Worm (Caenorhabditis elegans) whole organism, mixed stage, embryonic: ENCODE data around the gene M04C3.1.

Experiments
- ces-1 ChIP-seq: fragments of 150-350 bp; optimal IDR thresholded peaks from 2 replicates; lab custom pipeline; 2014; ENCODE audit warnings: missing biosample characterization, missing genetic modification reagents, missing genetic modification characterization
- cnd-1 ChIP-seq: fragments of 200-800 bp; sonication (Bioruptor generic); optimal IDR thresholded peaks from 2 replicates; lab custom pipeline; 2018; ENCODE audit warnings: mild to moderate bottlenecking, missing genetic modification characterization, missing compliant biosample characterization
- elt-3 ChIP-seq: fragments of 150-350 bp; optimal IDR thresholded peaks from 2 replicates; lab custom pipeline; 2014; ENCODE audit warnings: missing biosample characterization, missing genetic modification characterization
- hlh-1 ChIP-seq: fragments of 150-350 bp; optimal IDR thresholded peaks from 2 replicates; lab custom pipeline; 2014; ENCODE audit warnings: missing biosample characterization, missing genetic modification reagents, missing genetic modification characterization
- lsy-2 ChIP-seq: fragments of 150-350 bp; optimal IDR thresholded peaks from 2 replicates; lab custom pipeline; 2014; ENCODE audit warnings: missing biosample characterization, missing genetic modification characterization
- mep-1 ChIP-seq: fragments of 150-350 bp; optimal IDR thresholded peaks from 2 replicates; lab custom pipeline; 2017; ENCODE audit warnings: missing biosample characterization, missing genetic modification reagents, missing genetic modification characterization, inconsistent platforms
- nhr-237 ChIP-seq: fragments of 150-350 bp; optimal IDR thresholded peaks from 2 replicates; lab custom pipeline; 2014; ENCODE audit warnings: missing biosample characterization, missing genetic modification characterization
- pha-4 ChIP-seq: fragments of 150-350 bp; optimal IDR thresholded peaks from 2 replicates; lab custom pipeline; 2018; ENCODE audit warnings: missing biosample characterization, missing genetic modification reagents, missing genetic modification characterization
- snpc-4 ChIP-seq: fragments of 150-350 bp; optimal IDR thresholded peaks from 2 replicates; lab custom pipeline; 2014; ENCODE audit warnings: missing biosample characterization, missing genetic modification characterization
- unc-62 ChIP-seq: fragments of 150-350 bp; optimal IDR thresholded peaks from 2 replicates; lab custom pipeline; 2014; ENCODE audit warnings: missing biosample characterization, missing genetic modification reagents, missing genetic modification characterization
- ztf-11 ChIP-seq: fragments of 150-350 bp; optimal IDR thresholded peaks from 2 replicates; lab custom pipeline; 2014; ENCODE audit warnings: missing biosample characterization, missing genetic modification characterization

DNA sequence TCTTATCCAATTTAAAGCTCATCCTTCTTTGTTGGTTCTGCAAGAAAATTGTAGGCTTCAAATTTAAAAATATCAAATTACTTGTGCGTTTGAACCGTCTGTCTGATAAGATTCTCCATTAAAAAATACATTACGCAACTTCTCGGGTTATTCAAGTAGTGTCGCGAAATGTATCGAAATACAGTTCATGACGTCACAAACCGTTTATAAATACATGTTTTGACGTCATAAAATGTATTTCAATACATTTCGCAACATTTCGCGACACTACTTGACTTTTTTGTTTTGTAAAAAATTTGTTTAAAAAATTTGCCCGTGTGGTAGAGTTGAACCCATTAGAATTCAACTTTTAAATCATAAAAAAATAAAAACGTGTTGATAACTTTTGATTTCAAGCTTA is 1.8 kb downstream of the M04C3.1 start:
- TF ChIP-seq lsy-2 (tag; lab: Kevin White, UChicago) (no peak), mep-1 (no peak), pha-4 (tag; lab: Kevin White, UChicago) (no peak), elt-3 (tag; lab: Kevin White, UChicago) (no peak), ztf-11 (tag; lab: Kevin White, UChicago) (no peak), hlh-1 (no peak), unc-62 (GFP tag; lab: Kevin White, UChicago) (no peak), snpc-4 (tag; lab: Kevin White, UChicago) (no peak), cnd-1 (tag; lab: Kevin White, UChicago) (no peak), nhr-237 (tag; lab: Kevin White, UChicago) (no peak), ces-1 (GFP tag; lab: Kevin White, UChicago) (no peak)
